Fruit fly (Drosophila melanogaster): ENCODE measurements around the gene CG2017.

The CG2017 gene

DNA sequence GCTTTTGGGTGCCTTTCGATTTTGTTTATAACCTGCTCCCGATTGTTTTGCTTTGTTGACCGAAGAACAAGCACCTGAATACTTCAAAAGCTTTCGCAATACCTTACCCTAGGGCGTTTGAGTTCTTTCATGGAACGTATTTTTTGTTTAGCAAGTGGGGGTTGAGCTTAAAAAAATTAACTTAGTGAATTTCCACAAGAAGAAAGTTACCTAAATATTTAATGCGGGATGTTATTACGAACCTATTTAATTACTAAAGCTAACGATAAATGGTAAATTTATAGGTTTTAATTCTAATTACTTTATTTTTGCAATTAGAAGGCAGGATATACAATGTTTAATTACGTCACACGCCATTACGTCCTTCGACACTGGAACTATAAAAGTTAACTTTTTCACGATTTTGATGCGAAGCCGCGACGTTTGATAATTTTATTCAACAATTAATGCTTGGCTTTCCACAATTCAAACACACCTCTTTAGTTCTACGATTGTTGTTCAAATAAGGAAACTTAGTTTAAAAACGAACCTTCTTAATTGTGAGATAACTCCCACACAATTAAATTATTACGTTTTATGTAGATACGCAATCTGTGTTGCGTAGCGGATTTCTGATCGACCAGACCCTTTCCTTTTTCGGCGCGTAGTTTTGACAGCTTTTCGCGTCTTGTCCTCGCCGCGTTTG, 845 bp downstream of the CG2017 start (continued):
- TF ChIP-seq Opbp (GFP tag; IDR thresholded peaks at IDR 0.05; ENCODE audit: partially characterized antibody), result no peak

DNA sequence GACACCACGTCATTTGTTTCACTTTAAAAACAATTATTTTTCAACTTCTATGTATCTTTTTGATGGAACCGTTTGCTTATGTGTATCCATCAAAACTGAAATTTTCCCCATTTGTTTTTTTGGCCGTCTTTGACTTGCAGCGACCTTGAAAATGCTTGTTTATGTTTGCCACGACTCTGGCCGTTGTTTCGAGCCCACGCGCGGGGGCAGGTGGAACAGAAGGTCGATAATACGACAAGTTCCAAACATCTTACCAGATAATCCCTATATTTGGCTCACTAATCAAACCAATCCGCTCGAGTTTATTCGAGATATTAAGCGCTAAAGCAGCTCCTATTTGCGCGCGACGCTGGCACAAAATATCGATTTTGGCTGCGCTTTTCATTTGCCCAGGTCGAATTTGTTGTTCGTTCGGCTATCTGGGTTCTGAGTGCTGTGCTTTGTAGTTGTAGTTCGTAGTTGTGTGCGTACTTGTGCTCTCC, 1.4 kb downstream of the CG2017 start:
- TF ChIP-seq Stat92E (GFP tag; optimal IDR thresholded peaks at IDR 0.05) (no peak), CG6654 (GFP tag; optimal IDR thresholded peaks at IDR 0.05) (no peak), mirr (GFP tag; optimal IDR thresholded peaks at IDR 0.05) (peak; percentile 31), gcm2 (GFP tag; optimal IDR thresholded peaks at IDR 0.05) (no peak), HLHmδ (GFP tag; optimal IDR thresholded peaks at IDR 0.05) (no peak), Mes4 (GFP tag; optimal IDR thresholded peaks at IDR 0.05) (no peak), CG7786 (GFP tag; optimal IDR thresholded peaks at IDR 0.05) (no peak), az2 (GFP tag; optimal IDR thresholded peaks at IDR 0.05) (no peak), CG10274 (GFP tag; optimal IDR thresholded peaks at IDR 0.05) (no peak), CG17612 (GFP tag; IDR thresholded peaks at IDR 0.05) (no peak), HmgZ (tag; optimal IDR thresholded peaks at IDR 0.05) (peak; percentile 51), sr (GFP tag; IDR thresholded peaks at IDR 0.05) (peak; percentile 50; the same call in 1 of the 3 replicates), Xbp1 (GFP tag; optimal IDR thresholded peaks at IDR 0.05) (no peak), ftz-f1 (GFP tag; optimal IDR thresholded peaks at IDR 0.05) (peak; percentile 77), z (GFP tag; IDR thresholded peaks at IDR 0.05) (0 out of 3 replicates have a peak, but pooled peaks have one; percentile 20), chinmo (GFP tag; IDR thresholded peaks at IDR 0.05; ENCODE audit: partially characterized antibody) (peak; percentile 87; the same call in 3 of the 4 replicates), Usf (GFP tag; optimal IDR thresholded peaks at IDR 0.05) (no peak), CG6254 (GFP tag; optimal IDR thresholded peaks at IDR 0.05) (no peak), CG16779 (GFP tag; IDR thresholded peaks at IDR 0.05) (no peak), onecut (GFP tag; IDR thresholded peaks at IDR 0.05) (peak; percentile 95), CG12659 (GFP tag; optimal IDR thresholded peaks at IDR 0.05) (no peak), CG32767 (GFP tag; IDR thresholded peaks at IDR 0.05) (no peak), ind (GFP tag; optimal IDR thresholded peaks at IDR 0.05) (no peak), CG4424 (GFP tag; optimal IDR thresholded peaks at IDR 0.05) (no peak), CG12391 (tag; optimal IDR thresholded peaks at IDR 0.05) (no peak), CG13894 (tag; optimal IDR thresholded peaks at IDR 0.05) (peak; percentile 40), btn (GFP tag; optimal IDR thresholded peaks at IDR 0.05) (no peak), amos (GFP tag; IDR thresholded peaks at IDR 0.05; ENCODE audit: partially characterized antibody) (no peak), cg (GFP tag; optimal IDR thresholded peaks at IDR 0.05) (peak; percentile 33), CG2712 (tag; optimal IDR thresholded peaks at IDR 0.05) (no peak), CG13287 (GFP tag; IDR thresholded peaks at IDR 0.05; ENCODE audit: partially characterized antibody) (0 out of 2 replicates have a peak, but pooled peaks have one; percentile 12), gsb (GFP tag; IDR thresholded peaks at IDR 0.05) (no peak), exex (tag; optimal IDR thresholded peaks at IDR 0.05) (peak; percentile 39), cato (GFP tag; optimal IDR thresholded peaks at IDR 0.05; ENCODE audit: borderline replicate concordance) (no peak), Deaf1 (tag; optimal IDR thresholded peaks at IDR 0.05) (peak; percentile 32), CG9797 (GFP tag; optimal IDR thresholded peaks at IDR 0.05) (no peak), Kr (GFP tag; optimal IDR thresholded peaks at IDR 0.05) (no peak), CG17802 (tag; optimal IDR thresholded peaks at IDR 0.05) (no peak), tap (tag; optimal IDR thresholded peaks at IDR 0.05) (no peak)
